Worm (Caenorhabditis elegans) whole organism, L2 larva: ENCODE measurements around the gene K01D12.7.

Experiments used
- R02D3.7 ChIP-seq: fragments of 150-350 bp; optimal IDR thresholded peaks from 2 replicates; lab custom pipeline; 2014; ENCODE audit warnings: missing biosample characterization, missing genetic modification characterization
- aly-2 ChIP-seq: fragments of 150-350 bp; optimal IDR thresholded peaks from 2 replicates; lab custom pipeline; 2014; ENCODE audit warnings: missing biosample characterization, missing genetic modification characterization
- egl-27 ChIP-seq: sonication (generic microtip); optimal IDR thresholded peaks from 3 replicates; lab custom pipeline; 2017; ENCODE audit warnings: missing biosample characterization, missing genetic modification reagents, missing genetic modification characterization
- fos-1 ChIP-seq: fragments of 150-350 bp; optimal IDR thresholded peaks from 2 replicates; lab custom pipeline; 2014; ENCODE audit warnings: missing biosample characterization, missing genetic modification characterization
- lsy-2 ChIP-seq, 2 experiments: fragments of 150-350 bp in 1 of 2; sonication (generic microtip) in 1 of 2; optimal IDR thresholded peaks; 2 replicates each; lab custom pipeline; 2014 to 2017; ENCODE audit warnings: missing biosample characterization in 2 of 2, missing genetic modification characterization in 2 of 2
- mbf-1 ChIP-seq: sonication (generic microtip); optimal IDR thresholded peaks from 2 replicates; lab custom pipeline; 2017; ENCODE audit warnings: missing biosample characterization, missing genetic modification characterization
- mdl-1 ChIP-seq, 2 experiments: fragments of 150-350 bp in 1 of 2; sonication (generic microtip) in 1 of 2; optimal IDR thresholded peaks; 2 replicates each; lab custom pipeline; 2017; ENCODE audit warnings: missing biosample characterization in 2 of 2, missing genetic modification characterization in 2 of 2
- nhr-10 ChIP-seq: sonication (generic microtip); optimal IDR thresholded peaks from 2 replicates; lab custom pipeline; 2017; ENCODE audit warnings: missing biosample characterization, missing genetic modification characterization
- nhr-11 ChIP-seq: fragments of 150-350 bp; optimal IDR thresholded peaks from 2 replicates; lab custom pipeline; 2014; ENCODE audit warnings: missing biosample characterization, missing genetic modification characterization
- nhr-237 ChIP-seq: fragments of 150-350 bp; optimal IDR thresholded peaks from 2 replicates; lab custom pipeline; 2014; ENCODE audit warnings: missing biosample characterization, missing genetic modification characterization
- sem-4 ChIP-seq: fragments of 150-350 bp; optimal IDR thresholded peaks from 2 replicates; lab custom pipeline; 2014; ENCODE audit warnings: missing biosample characterization, missing genetic modification reagents, missing genetic modification characterization
- unc-62 ChIP-seq: fragments of 150-350 bp; optimal IDR thresholded peaks from 2 replicates; lab custom pipeline; 2014; ENCODE audit warnings: missing biosample characterization, missing genetic modification reagents, missing genetic modification characterization

- TF ChIP-seq lsy-2 (tag; optimal IDR thresholded peaks at IDR 0.05; lab: Kevin White, UChicago) (no peak), fos-1 (tag; lab: Kevin White, UChicago) (no peak), mdl-1 (tag; optimal IDR thresholded peaks at IDR 0.05; lab: Kevin White, UChicago) (no peak), unc-62 (GFP tag; lab: Kevin White, UChicago) (no peak), mbf-1 (tag; lab: Kevin White, UChicago) (no peak), egl-27 (tag; lab: Kevin White, UChicago) (no peak), sem-4 (tag; lab: Kevin White, UChicago) (no peak), aly-2 (tag; lab: Kevin White, UChicago) (no peak), nhr-11 (tag; lab: Kevin White, UChicago) (no peak), nhr-10 (tag; lab: Kevin White, UChicago) (no peak), nhr-237 (tag; lab: Kevin White, UChicago) (no peak), R02D3.7 (no peak)
These were observed 36.2 kb downstream of the K01D12.7 start, which contains the start of gene fipr-2 for ce11 chrV:12365104-12365503.
